Fruit fly (Drosophila melanogaster) whole organism, embryonic: ENCODE data around the gene CG7296.
A peak's percentile ranks its signal among the peaks of the same experiment; 100 is the strongest.

Source experiments
- Aef1 ChIP-seq: fragments of 200-800 bp; sonication (Bioruptor generic); IDR thresholded peaks from 3 replicates; pipeline ENCODE4 v1.3.6; 2022; ENCODE audit warnings: missing biosample characterization, missing genetic modification characterization
- CG10565 ChIP-seq: fragments of 200-800 bp; sonication (Bioruptor generic); optimal IDR thresholded peaks from 3 replicates; lab custom pipeline; 2016; ENCODE audit warnings: missing biosample characterization, mild to moderate bottlenecking, missing genetic modification characterization
- CG11696 ChIP-seq: fragments of 200-800 bp; sonication (Bioruptor generic); IDR thresholded peaks from 2 replicates; pipeline ENCODE4 v1.3.6; 2022; ENCODE audit warnings: missing biosample characterization, missing genetic modification characterization
- CG17802 ChIP-seq: fragments of 200-800 bp; sonication (Bioruptor generic); optimal IDR thresholded peaks from 2 replicates; lab custom pipeline; 2018; ENCODE audit warnings: missing biosample characterization, mild to moderate bottlenecking, missing genetic modification characterization, moderate library complexity
- CG4820 ChIP-seq: fragments of 200-800 bp; sonication (Bioruptor generic); optimal IDR thresholded peaks from 3 replicates; lab custom pipeline; 2016; ENCODE audit warnings: missing biosample characterization, missing genetic modification characterization
- CG9727 ChIP-seq: fragments of 200-800 bp; sonication (Bioruptor generic); optimal IDR thresholded peaks from 3 replicates; lab custom pipeline; 2017; ENCODE audit warnings: missing biosample characterization, mild to moderate bottlenecking, missing genetic modification characterization
- D19B ChIP-seq: fragments of 200-800 bp; sonication (Bioruptor generic); optimal IDR thresholded peaks from 2 replicates; lab custom pipeline; 2017; ENCODE audit warnings: missing biosample characterization, mild to moderate bottlenecking, missing genetic modification characterization
- Ets65A ChIP-seq: fragments of 200-800 bp; sonication (Bioruptor generic); peaks from one replicate; lab custom pipeline; 2016; ENCODE audit warnings: missing biosample characterization, missing genetic modification characterization
- Fer1 ChIP-seq: fragments of 200-800 bp; sonication (Bioruptor generic); optimal IDR thresholded peaks from 2 replicates; lab custom pipeline; 2017; ENCODE audit warnings: missing biosample characterization, mild to moderate bottlenecking, missing genetic modification characterization
- MTF-1 ChIP-seq: fragments of 200-800 bp; sonication (Bioruptor generic); optimal IDR thresholded peaks from 2 replicates; lab custom pipeline; 2018; ENCODE audit warnings: missing biosample characterization, mild to moderate bottlenecking, missing genetic modification characterization, borderline replicate concordance
- Optix ChIP-seq: fragments of 200-800 bp; sonication (Bioruptor generic); IDR thresholded peaks from 3 replicates; pipeline ENCODE4 v1.3.6; 2022; ENCODE audit warnings: missing biosample characterization, missing genetic modification characterization
- Rfx ChIP-seq: fragments of 200-800 bp; sonication (Bioruptor generic); IDR thresholded peaks from 2 replicates; pipeline ENCODE4 v1.3.6; 2022; ENCODE audit warnings: missing biosample characterization, missing genetic modification characterization
- ash1 ChIP-seq: fragments of 200-800 bp; sonication (Bioruptor generic); optimal IDR thresholded peaks from 2 replicates; lab custom pipeline; 2018; ENCODE audit warnings: missing biosample characterization, mild to moderate bottlenecking, missing genetic modification characterization
- hbn ChIP-seq: fragments of 200-800 bp; sonication (Bioruptor generic); IDR thresholded peaks from 2 replicates; pipeline ENCODE4 v1.3.6; 2022; ENCODE audit warnings: missing biosample characterization, missing genetic modification characterization; ENCODE audit not compliant: partially characterized antibody
- mam ChIP-seq: fragments of 200-800 bp; sonication (Bioruptor generic); optimal IDR thresholded peaks from 3 replicates; lab custom pipeline; 2016; ENCODE audit warnings: missing biosample characterization, missing genetic modification characterization
- ssp ChIP-seq: fragments of 200-800 bp; sonication (Bioruptor generic); IDR thresholded peaks from 2 replicates; pipeline ENCODE4 v1.3.6; 2022; ENCODE audit warnings: missing biosample characterization, missing genetic modification characterization

The CG7296 gene

dm6 chr2L:10639631-10640030, 47.2 kb downstream of the CG7296 start, which contains the start of gene CG31872:
CG31872 (plus strand) TSS chr2L:10639931.
- TF ChIP-seq CG11696 (GFP tag; lab: Robert Waterston, UW) (no peak), Optix (no peak), D19B (GFP tag; lab: Kevin White, UChicago) (no peak), CG4820 (no peak), Fer1 (GFP tag; lab: Kevin White, UChicago) (no peak), MTF-1 (GFP tag; lab: Kevin White, UChicago) (no peak), Rfx (GFP tag; lab: Robert Waterston, UW) (no peak), ssp (GFP tag; lab: Robert Waterston, UW) (no peak), Aef1 (GFP tag; lab: Robert Waterston, UW) (no peak), CG17802 (tag; lab: Kevin White, UChicago) (no peak), mam (GFP tag; lab: Kevin White, UChicago) (no peak), hbn (no peak)

dm6 chr2L:10638371-10638770, 48.5 kb downstream of the CG7296 start, which contains the start of gene CG7329:
CG7329 (minus strand) TSS chr2L:10638471.
- no peak for TF ChIP-seq CG10565 (GFP tag; lab: Kevin White, UChicago)
- no peak for TF ChIP-seq CG9727 (GFP tag; lab: Kevin White, UChicago)
- TF ChIP-seq ash1 (GFP tag; lab: Kevin White, UChicago), result no peak
- peak; percentile 81 for TF ChIP-seq Ets65A
- TF ChIP-seq, all 482 proteins: peak for 1
